Worm (Caenorhabditis elegans): ENCODE results near the gene Y39A1A.21.
A peak's percentile ranks its signal among the peaks of the same experiment; 100 is the strongest.

Y39A1A.21 gene

ce11 chrIII:10739455-10739854 is 32.6 kb upstream of the Y39A1A.21 start, which contains the start of gene smap-1:
Gene smap-1, minus strand, starts transcription at chrIII:10739792.
- TF ChIP-seq cog-1 (tag; optimal IDR thresholded peaks at IDR 0.05) (no peak), ref-1 (GFP tag; conservative IDR thresholded peaks at IDR 0.05) (no peak), ztf-23 (GFP tag; IDR thresholded peaks at IDR 0.05) (no peak), T22C8.4 (GFP tag; IDR thresholded peaks at IDR 0.05) (no peak), flt-1 (GFP tag; IDR thresholded peaks at IDR 0.05) (no peak), med-1 (GFP tag; optimal IDR thresholded peaks at IDR 0.05; ENCODE audit: insufficient read depth) (no peak), ztf-29 (GFP tag; IDR thresholded peaks at IDR 0.05) (no peak), klf-2 (GFP tag; conservative IDR thresholded peaks at IDR 0.05) (no peak), tab-1 (GFP tag; IDR thresholded peaks at IDR 0.05) (no peak)

- TF ChIP-seq T22C8.4 (GFP tag; IDR thresholded peaks at IDR 0.05) (no peak), flt-1 (GFP tag; IDR thresholded peaks at IDR 0.05) (no peak), med-1 (GFP tag; optimal IDR thresholded peaks at IDR 0.05; ENCODE audit: insufficient read depth) (no peak), klf-2 (GFP tag; conservative IDR thresholded peaks at IDR 0.05) (no peak), ztf-23 (GFP tag; IDR thresholded peaks at IDR 0.05) (no peak), tab-1 (GFP tag; IDR thresholded peaks at IDR 0.05) (no peak), cog-1 (tag; optimal IDR thresholded peaks at IDR 0.05) (no peak), ztf-29 (GFP tag; IDR thresholded peaks at IDR 0.05) (no peak), ref-1 (GFP tag; conservative IDR thresholded peaks at IDR 0.05) (no peak)
Observed at ce11 chrIII:10738081-10738480, 31.3 kb upstream of the Y39A1A.21 start.

ce11 chrIII:10736322-10736985 is 29.6 kb upstream of the Y39A1A.21 start:
- TF ChIP-seq tab-1 (GFP tag; IDR thresholded peaks at IDR 0.05) (no peak), klf-2 (GFP tag; conservative IDR thresholded peaks at IDR 0.05) (no peak), T22C8.4 (GFP tag; IDR thresholded peaks at IDR 0.05) (no peak), ztf-29 (GFP tag; IDR thresholded peaks at IDR 0.05) (no peak), ref-1 (GFP tag; conservative IDR thresholded peaks at IDR 0.05) (no peak), med-1 (GFP tag; optimal IDR thresholded peaks at IDR 0.05; ENCODE audit: insufficient read depth) (no peak), flt-1 (GFP tag; IDR thresholded peaks at IDR 0.05) (no peak), ztf-23 (GFP tag; IDR thresholded peaks at IDR 0.05) (no peak), cog-1 (tag; optimal IDR thresholded peaks at IDR 0.05) (no peak)

DNA sequence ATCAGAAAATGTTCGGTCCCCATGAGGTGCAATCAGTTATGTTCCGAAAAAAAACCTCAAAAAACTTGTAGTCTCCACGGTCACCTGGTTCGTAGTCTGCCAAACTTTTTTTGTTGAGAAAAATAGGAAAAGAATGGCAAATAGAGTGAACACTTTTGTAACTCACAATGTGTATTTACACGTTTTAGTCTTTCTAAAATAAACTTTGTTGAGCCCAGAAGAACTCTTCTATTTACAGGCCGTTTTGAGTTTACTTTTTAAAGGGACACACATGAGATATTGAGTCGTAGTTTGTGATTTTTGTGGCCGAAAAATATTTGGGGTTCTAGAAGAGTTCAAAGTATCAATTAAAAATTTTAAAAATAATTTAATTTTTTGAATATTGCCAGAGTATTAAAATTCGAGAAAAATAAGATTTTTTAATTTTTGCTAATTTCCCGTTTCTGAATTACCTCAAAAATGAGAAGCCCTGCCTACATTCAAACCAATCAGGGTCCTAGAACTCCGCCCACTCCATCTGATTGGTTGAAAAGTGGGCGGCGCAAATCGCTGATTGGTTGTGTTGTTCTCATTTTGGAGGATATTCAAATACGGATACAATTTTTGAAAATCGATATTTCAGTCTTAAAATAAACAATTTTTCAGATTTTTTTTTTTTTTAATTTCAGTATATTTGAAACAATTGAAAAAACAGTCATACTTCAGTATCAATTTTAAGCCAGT is 27.9 kb upstream of the Y39A1A.21 start:
- no peak for TF ChIP-seq ref-1 (GFP tag; conservative IDR thresholded peaks at IDR 0.05)
- no peak for TF ChIP-seq ztf-23 (GFP tag; IDR thresholded peaks at IDR 0.05)
- no peak for TF ChIP-seq med-1 (GFP tag; optimal IDR thresholded peaks at IDR 0.05; ENCODE audit: insufficient read depth)
- no peak for TF ChIP-seq cog-1 (tag; optimal IDR thresholded peaks at IDR 0.05)
- TF ChIP-seq tab-1 (GFP tag; IDR thresholded peaks at IDR 0.05), result no peak
- no peak for TF ChIP-seq T22C8.4 (GFP tag; IDR thresholded peaks at IDR 0.05)
- no peak for TF ChIP-seq flt-1 (GFP tag; IDR thresholded peaks at IDR 0.05)
- no peak for TF ChIP-seq klf-2 (GFP tag; conservative IDR thresholded peaks at IDR 0.05)
- no peak for TF ChIP-seq ztf-29 (GFP tag; IDR thresholded peaks at IDR 0.05)

DNA sequence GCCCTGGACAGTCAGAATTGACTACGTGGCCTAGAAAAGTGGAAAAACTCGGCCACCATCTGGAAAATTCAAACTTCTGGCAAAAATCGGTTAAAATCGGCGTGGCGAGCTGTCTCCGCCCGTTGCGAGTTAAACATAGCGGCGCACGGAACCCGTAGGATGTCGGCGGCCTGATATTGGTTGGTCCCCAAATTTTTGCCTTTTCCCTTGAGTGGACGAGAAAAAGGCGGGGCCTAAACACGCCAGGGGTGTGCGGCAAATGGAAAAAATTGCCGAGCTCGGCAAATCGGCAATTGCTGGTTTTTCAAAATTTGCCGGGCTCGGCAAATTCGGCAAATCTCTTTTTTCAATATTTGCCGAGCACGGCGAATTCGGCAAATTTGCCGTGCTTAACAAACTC is 26.5 kb upstream of the Y39A1A.21 start:
- TF ChIP-seq ref-1 (GFP tag; conservative IDR thresholded peaks at IDR 0.05) (no peak), cog-1 (tag; optimal IDR thresholded peaks at IDR 0.05) (no peak), med-1 (GFP tag; optimal IDR thresholded peaks at IDR 0.05; ENCODE audit: insufficient read depth) (no peak), T22C8.4 (GFP tag; IDR thresholded peaks at IDR 0.05) (no peak), ztf-29 (GFP tag; IDR thresholded peaks at IDR 0.05) (no peak), klf-2 (GFP tag; conservative IDR thresholded peaks at IDR 0.05) (no peak), flt-1 (GFP tag; IDR thresholded peaks at IDR 0.05) (no peak), tab-1 (GFP tag; IDR thresholded peaks at IDR 0.05) (no peak), ztf-23 (GFP tag; IDR thresholded peaks at IDR 0.05) (no peak)

ce11 chrIII:10730510-10730909 is 23.7 kb upstream of the Y39A1A.21 start, which contains the start of gene tat-3:
Gene tat-3, minus strand, starts transcription at chrIII:10730705.
- TF ChIP-seq flt-1 (GFP tag; IDR thresholded peaks at IDR 0.05), result no peak
- no peak for TF ChIP-seq klf-2 (GFP tag; conservative IDR thresholded peaks at IDR 0.05)
- no peak for TF ChIP-seq cog-1 (tag; optimal IDR thresholded peaks at IDR 0.05)
- no peak for TF ChIP-seq T22C8.4 (GFP tag; IDR thresholded peaks at IDR 0.05)
- no peak for TF ChIP-seq med-1 (GFP tag; optimal IDR thresholded peaks at IDR 0.05; ENCODE audit: insufficient read depth)
- no peak for TF ChIP-seq ztf-29 (GFP tag; IDR thresholded peaks at IDR 0.05)
- TF ChIP-seq ref-1 (GFP tag; conservative IDR thresholded peaks at IDR 0.05), result no peak
- no peak for TF ChIP-seq ztf-23 (GFP tag; IDR thresholded peaks at IDR 0.05)
- no peak for TF ChIP-seq tab-1 (GFP tag; IDR thresholded peaks at IDR 0.05)

ce11 chrIII:10721056-10721455 is 14.2 kb upstream of the Y39A1A.21 start:
- TF ChIP-seq flt-1 (GFP tag; IDR thresholded peaks at IDR 0.05) (no peak), T22C8.4 (GFP tag; IDR thresholded peaks at IDR 0.05) (no peak), tab-1 (GFP tag; IDR thresholded peaks at IDR 0.05) (no peak), cog-1 (tag; optimal IDR thresholded peaks at IDR 0.05) (no peak), ref-1 (GFP tag; conservative IDR thresholded peaks at IDR 0.05) (no peak), med-1 (GFP tag; optimal IDR thresholded peaks at IDR 0.05; ENCODE audit: insufficient read depth) (no peak), ztf-23 (GFP tag; IDR thresholded peaks at IDR 0.05) (no peak), klf-2 (GFP tag; conservative IDR thresholded peaks at IDR 0.05) (no peak), ztf-29 (GFP tag; IDR thresholded peaks at IDR 0.05) (no peak)

DNA sequence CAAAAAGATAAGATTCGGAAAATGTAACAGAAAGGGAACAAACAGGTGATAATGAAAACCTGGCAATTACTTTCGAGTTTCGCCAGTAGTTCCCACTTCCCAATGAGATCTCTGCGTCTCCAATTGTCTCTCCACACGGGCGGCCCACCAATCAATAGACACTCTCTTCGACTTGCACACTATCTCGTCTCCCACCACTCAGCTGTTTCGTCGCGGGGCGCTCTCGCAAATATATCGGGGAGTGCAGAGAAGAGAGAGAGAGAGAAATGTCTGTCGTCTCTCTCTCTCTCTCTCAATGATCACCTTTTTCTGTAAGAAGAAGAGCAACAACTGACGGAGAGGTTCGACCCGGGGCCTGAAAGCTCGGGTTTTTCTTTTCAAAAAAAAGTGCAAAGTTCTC is 13.3 kb upstream of the Y39A1A.21 start:
- TF ChIP-seq cog-1 (tag; optimal IDR thresholded peaks at IDR 0.05) (peak; percentile 26), tab-1 (GFP tag; IDR thresholded peaks at IDR 0.05) (no peak), ref-1 (GFP tag; conservative IDR thresholded peaks at IDR 0.05) (no peak), flt-1 (GFP tag; IDR thresholded peaks at IDR 0.05) (0 out of 2 replicates have a peak, but pooled peaks have one; percentile 39), T22C8.4 (GFP tag; IDR thresholded peaks at IDR 0.05) (peak; percentile 97), med-1 (GFP tag; optimal IDR thresholded peaks at IDR 0.05; ENCODE audit: insufficient read depth) (no peak), ztf-23 (GFP tag; IDR thresholded peaks at IDR 0.05) (peak; percentile 46; the same call in 1 of the 2 replicates)

DNA sequence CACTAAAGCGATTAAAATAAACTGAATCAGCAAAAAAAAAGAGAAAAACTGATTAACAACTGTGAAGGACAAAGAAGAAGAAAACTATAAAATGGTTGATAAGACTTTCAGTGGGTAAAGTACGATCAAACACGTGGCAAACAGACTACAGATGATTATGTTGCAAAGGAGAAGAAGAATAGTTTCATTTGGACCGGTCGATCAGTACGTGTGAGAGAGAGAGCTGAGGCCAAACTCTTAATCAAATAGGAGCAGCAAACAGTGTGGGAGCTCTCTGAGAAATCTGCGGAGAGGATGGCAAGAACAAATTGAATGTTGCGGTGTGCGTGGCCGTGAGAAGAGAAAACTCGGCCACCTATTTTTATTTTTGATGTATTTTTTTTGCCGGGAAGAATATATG is 12.2 kb upstream of the Y39A1A.21 start:
- TF ChIP-seq klf-2 (GFP tag; conservative IDR thresholded peaks at IDR 0.05) (no peak), cog-1 (tag; optimal IDR thresholded peaks at IDR 0.05) (no peak), med-1 (GFP tag; optimal IDR thresholded peaks at IDR 0.05; ENCODE audit: insufficient read depth) (no peak), tab-1 (GFP tag; IDR thresholded peaks at IDR 0.05) (no peak), ztf-23 (GFP tag; IDR thresholded peaks at IDR 0.05) (no peak), ztf-29 (GFP tag; IDR thresholded peaks at IDR 0.05) (no peak), ref-1 (GFP tag; conservative IDR thresholded peaks at IDR 0.05) (no peak), flt-1 (GFP tag; IDR thresholded peaks at IDR 0.05) (no peak), T22C8.4 (GFP tag; IDR thresholded peaks at IDR 0.05) (no peak)
